Fruit fly (Drosophila melanogaster): ENCODE data around the gene Stat92E.

- TF ChIP-seq Blimp-1 (GFP tag; optimal IDR thresholded peaks at IDR 0.05), result no peak
- TF ChIP-seq CG7368 (GFP tag; optimal IDR thresholded peaks at IDR 0.05), result no peak
- TF ChIP-seq Lpt (GFP tag; optimal IDR thresholded peaks at IDR 0.05), result no peak
- no peak for TF ChIP-seq CG4318 (GFP tag; optimal IDR thresholded peaks at IDR 0.05)
- no peak for TF ChIP-seq vri (GFP tag; optimal IDR thresholded peaks at IDR 0.05)
- no peak for TF ChIP-seq CG6854 (GFP tag; optimal IDR thresholded peaks at IDR 0.05)
- no peak for TF ChIP-seq esn (GFP tag; optimal IDR thresholded peaks at IDR 0.05)
- TF ChIP-seq svp (GFP tag), result no peak
- no peak for TF ChIP-seq cyc (GFP tag; optimal IDR thresholded peaks at IDR 0.05)
These were observed 24.7 kb upstream of the Stat92E start, which contains the start of the genes TFAM and CG5412 for dm6 chr3R:20576789-20577188.

Measured in whole organism, prepupa.